Worm (Caenorhabditis elegans) whole organism, mixed stage, embryonic: ENCODE measurements around the gene C05C9.1.

ENCODE experiments used
- bed-3 ChIP-seq: fragments of 200-800 bp; sonication (Bioruptor generic); optimal IDR thresholded peaks from 3 replicates; lab custom pipeline; 2018; ENCODE audit warnings: mild to moderate bottlenecking, missing genetic modification characterization, moderate library complexity, missing compliant biosample characterization
- blmp-1 ChIP-seq: fragments of 150-350 bp; optimal IDR thresholded peaks from 2 replicates; lab custom pipeline; 2014; ENCODE audit warnings: missing biosample characterization, missing genetic modification characterization
- elt-1 ChIP-seq: sonication (generic microtip); optimal IDR thresholded peaks from 2 replicates; lab custom pipeline; 2017; ENCODE audit warnings: missing genetic modification characterization, mild to moderate bottlenecking, missing compliant biosample characterization, antibody characterized with exemption, moderate library complexity, borderline replicate concordance; ENCODE audit not compliant: insufficient read depth
- flh-1 ChIP-seq: fragments of 200-800 bp; sonication (Bioruptor generic); optimal IDR thresholded peaks from 2 replicates; lab custom pipeline; 2018; ENCODE audit warnings: mild to moderate bottlenecking, missing genetic modification characterization, moderate library complexity, missing compliant biosample characterization
- ham-2 ChIP-seq: fragments of 200-800 bp; sonication (Bioruptor generic); optimal IDR thresholded peaks from 2 replicates; lab custom pipeline; 2018; ENCODE audit warnings: mild to moderate bottlenecking, missing genetic modification characterization, missing compliant biosample characterization
- lin-13 ChIP-seq: fragments of 150-350 bp; optimal IDR thresholded peaks from 2 replicates; lab custom pipeline; 2014; ENCODE audit warnings: missing biosample characterization, missing genetic modification characterization
- lsy-2 ChIP-seq: fragments of 150-350 bp; optimal IDR thresholded peaks from 2 replicates; lab custom pipeline; 2014; ENCODE audit warnings: missing biosample characterization, missing genetic modification characterization
- mab-5 ChIP-seq: fragments of 150-350 bp; optimal IDR thresholded peaks from 2 replicates; lab custom pipeline; 2014; ENCODE audit warnings: missing biosample characterization, missing genetic modification characterization
- nhr-12 ChIP-seq: fragments of 150-350 bp; optimal IDR thresholded peaks from 2 replicates; lab custom pipeline; 2014; ENCODE audit warnings: missing biosample characterization, missing genetic modification characterization
- nhr-237 ChIP-seq: fragments of 150-350 bp; optimal IDR thresholded peaks from 2 replicates; lab custom pipeline; 2014; ENCODE audit warnings: missing biosample characterization, missing genetic modification characterization
- nhr-28 ChIP-seq: fragments of 150-350 bp; optimal IDR thresholded peaks from 2 replicates; lab custom pipeline; 2014; ENCODE audit warnings: missing biosample characterization, missing genetic modification characterization
- nhr-76 ChIP-seq: sonication (generic microtip); optimal IDR thresholded peaks from 2 replicates; lab custom pipeline; 2017; ENCODE audit warnings: missing biosample characterization, missing genetic modification characterization
- snpc-4 ChIP-seq: fragments of 150-350 bp; optimal IDR thresholded peaks from 2 replicates; lab custom pipeline; 2014; ENCODE audit warnings: missing biosample characterization, missing genetic modification characterization

ce11 chrX:11201165-11201564 is 40.5 kb downstream of the C05C9.1 start, which contains the start of gene col-179:
- TF ChIP-seq lin-13 (tag; lab: Kevin White, UChicago) (no peak), flh-1 (GFP tag; lab: Kevin White, UChicago) (no peak), bed-3 (GFP tag; lab: Kevin White, UChicago) (no peak), elt-1 (no peak), nhr-76 (tag; lab: Kevin White, UChicago) (no peak), lsy-2 (tag; lab: Kevin White, UChicago) (no peak), nhr-237 (tag; lab: Kevin White, UChicago) (no peak), nhr-12 (tag; lab: Kevin White, UChicago) (no peak), blmp-1 (no peak), ham-2 (GFP tag; lab: Kevin White, UChicago) (no peak), nhr-28 (no peak), mab-5 (tag; lab: Kevin White, UChicago) (no peak), snpc-4 (no peak)
